Worm (Caenorhabditis elegans) whole organism, L4/young adult: ENCODE results near the gene C55A1.6.

Experiments used
- W03F9.2 ChIP-seq: fragments of 150-350 bp; optimal IDR thresholded peaks from 2 replicates; lab custom pipeline; 2014; ENCODE audit warnings: missing biosample characterization, missing genetic modification characterization
- him-1 ChIP-seq: sonication (generic microtip); optimal IDR thresholded peaks from 2 replicates; lab custom pipeline; 2016; ENCODE audit warnings: missing genotype, missing genetic modification reagents, missing genetic modification characterization, missing compliant biosample characterization

- TF ChIP-seq him-1 (tag; lab: Kevin White, UChicago) (no peak), W03F9.2 (tag; lab: Kevin White, UChicago) (no peak)
Observed at ce11 chrV:15661003-15661402, 13.2 kb downstream of the C55A1.6 start.
